Fruit fly (Drosophila melanogaster) whole organism, prepupa: ENCODE results near the gene CG4615.

Source experiments
- Blimp-1 ChIP-seq: fragments of 200-800 bp; sonication (Bioruptor generic); optimal IDR thresholded peaks from 3 replicates; lab custom pipeline; 2017; ENCODE audit warnings: missing biosample characterization, missing genetic modification characterization, mild to moderate bottlenecking, moderate library complexity, missing genetic modification reagents
- CG11294 ChIP-seq: fragments of 200-800 bp; sonication (Bioruptor generic); IDR thresholded peaks from 2 replicates; pipeline ENCODE4 v1.3.6; 2022; ENCODE audit warnings: missing biosample characterization, missing genetic modification characterization
- CG11762 ChIP-seq: fragments of 200-800 bp; sonication (Bioruptor generic); optimal IDR thresholded peaks from 3 replicates; lab custom pipeline; 2016; ENCODE audit warnings: missing biosample characterization, missing genetic modification characterization; ENCODE audit not compliant: insufficient read depth
- CG1621 ChIP-seq: fragments of 200-800 bp; sonication (Bioruptor generic); optimal IDR thresholded peaks from 3 replicates; lab custom pipeline; 2018; ENCODE audit warnings: missing biosample characterization, mild to moderate bottlenecking, missing genetic modification characterization
- CG16779 ChIP-seq: fragments of 200-800 bp; sonication (Bioruptor generic); optimal IDR thresholded peaks from 3 replicates; lab custom pipeline; 2017; ENCODE audit warnings: missing biosample characterization, mild to moderate bottlenecking, missing genetic modification characterization
- CG31627 ChIP-seq: fragments of 200-800 bp; sonication (Bioruptor generic); optimal IDR thresholded peaks from 3 replicates; lab custom pipeline; 2016; ENCODE audit warnings: missing biosample characterization, missing genetic modification characterization
- CG34406 ChIP-seq: fragments of 200-800 bp; sonication (Bioruptor generic); optimal IDR thresholded peaks from 3 replicates; lab custom pipeline; 2016; ENCODE audit warnings: missing biosample characterization, missing genetic modification characterization
- CG3919 ChIP-seq: fragments of 200-800 bp; sonication (Bioruptor generic); optimal IDR thresholded peaks from 3 replicates; lab custom pipeline; 2016; ENCODE audit warnings: missing biosample characterization, missing genetic modification characterization
- CG4318 ChIP-seq: fragments of 200-800 bp; sonication (Bioruptor generic); optimal IDR thresholded peaks from 3 replicates; lab custom pipeline; 2017; ENCODE audit warnings: missing biosample characterization, mild to moderate bottlenecking, missing genetic modification characterization
- CG6163 ChIP-seq: fragments of 200-800 bp; sonication (Bioruptor generic); IDR thresholded peaks from 3 replicates; pipeline ENCODE4 v1.3.6; 2022; ENCODE audit warnings: missing biosample characterization, missing genetic modification characterization
- CG6808 ChIP-seq: fragments of 200-800 bp; sonication (Bioruptor generic); optimal IDR thresholded peaks from 3 replicates; lab custom pipeline; 2017; ENCODE audit warnings: missing biosample characterization, missing genetic modification characterization, mild to moderate bottlenecking, moderate library complexity, missing genetic modification reagents
- CG8319 ChIP-seq: fragments of 200-800 bp; sonication (Bioruptor generic); optimal IDR thresholded peaks from 3 replicates; lab custom pipeline; 2016; ENCODE audit warnings: missing biosample characterization, missing genetic modification characterization
- CG9139 ChIP-seq: fragments of 200-800 bp; sonication (Bioruptor generic); optimal IDR thresholded peaks from 3 replicates; lab custom pipeline; 2017; ENCODE audit warnings: missing biosample characterization, mild to moderate bottlenecking, missing genetic modification characterization
- Eip75B ChIP-seq: fragments of 200-800 bp; sonication (Bioruptor generic); optimal IDR thresholded peaks from 3 replicates; lab custom pipeline; 2016; ENCODE audit warnings: missing biosample characterization, missing genetic modification characterization
- Eip78C ChIP-seq: fragments of 200-800 bp; sonication (Bioruptor generic); peaks from one replicate; lab custom pipeline; 2016; ENCODE audit warnings: missing biosample characterization, missing genetic modification characterization
- Ets21C ChIP-seq: fragments of 200-800 bp; sonication (Bioruptor generic); optimal IDR thresholded peaks from 3 replicates; lab custom pipeline; 2016; ENCODE audit warnings: missing biosample characterization, missing genetic modification characterization
- Hr4 ChIP-seq: fragments of 200-800 bp; sonication (Bioruptor generic); optimal IDR thresholded peaks from 3 replicates; lab custom pipeline; 2016; ENCODE audit warnings: missing biosample characterization, missing genetic modification characterization
- Lpt ChIP-seq: fragments of 200-800 bp; sonication (Bioruptor generic); optimal IDR thresholded peaks from 3 replicates; lab custom pipeline; 2016; ENCODE audit warnings: missing biosample characterization, missing genetic modification characterization
- Smox ChIP-seq: fragments of 200-800 bp; sonication (Bioruptor generic); optimal IDR thresholded peaks from 3 replicates; lab custom pipeline; 2016; ENCODE audit warnings: missing biosample characterization, missing genetic modification characterization
- Sox102F ChIP-seq: fragments of 200-800 bp; sonication (Bioruptor generic); optimal IDR thresholded peaks from 2 replicates; lab custom pipeline; 2016; ENCODE audit warnings: missing biosample characterization, mild to moderate bottlenecking, missing genetic modification characterization
- Sox14 ChIP-seq: fragments of 200-800 bp; sonication (Bioruptor generic); optimal IDR thresholded peaks from 3 replicates; lab custom pipeline; 2016; ENCODE audit warnings: missing biosample characterization, missing genetic modification characterization
- achi ChIP-seq: fragments of 200-800 bp; sonication (Bioruptor generic); optimal IDR thresholded peaks from 3 replicates; lab custom pipeline; 2016; ENCODE audit warnings: missing biosample characterization, missing genetic modification characterization
- dsx ChIP-seq: fragments of 200-800 bp; optimal IDR thresholded peaks from 3 replicates; lab custom pipeline; 2019; ENCODE audit warnings: missing biosample characterization, mild to moderate bottlenecking, missing genetic modification characterization, moderate library complexity; ENCODE audit not compliant: poor library complexity, severe bottlenecking
- esn ChIP-seq: fragments of 200-800 bp; sonication (Bioruptor generic); optimal IDR thresholded peaks from 2 replicates; lab custom pipeline; 2016; ENCODE audit warnings: missing biosample characterization, mild to moderate bottlenecking, missing genetic modification characterization, moderate library complexity
- fd59A ChIP-seq: fragments of 200-800 bp; sonication (Bioruptor generic); optimal IDR thresholded peaks from 2 replicates; lab custom pipeline; 2017; ENCODE audit warnings: missing biosample characterization, mild to moderate bottlenecking, missing genetic modification characterization, missing genetic modification reagents
- fd85E ChIP-seq: fragments of 200-800 bp; sonication (Bioruptor generic); optimal IDR thresholded peaks from 3 replicates; lab custom pipeline; 2016; ENCODE audit warnings: missing biosample characterization, missing genetic modification characterization
- fkh ChIP-seq: fragments of 200-800 bp; sonication (Bioruptor generic); optimal IDR thresholded peaks from 3 replicates; lab custom pipeline; 2017; ENCODE audit warnings: missing biosample characterization, mild to moderate bottlenecking, missing genetic modification characterization, moderate library complexity
- lz ChIP-seq: fragments of 200-800 bp; sonication (Bioruptor generic); optimal IDR thresholded peaks from 3 replicates; lab custom pipeline; 2016; ENCODE audit warnings: missing biosample characterization, missing genetic modification characterization
- net ChIP-seq: fragments of 200-800 bp; sonication (Bioruptor generic); optimal IDR thresholded peaks from 3 replicates; lab custom pipeline; 2016; ENCODE audit warnings: missing biosample characterization, missing genetic modification characterization
- pdm3 ChIP-seq: fragments of 200-800 bp; sonication (Bioruptor generic); optimal IDR thresholded peaks from 3 replicates; lab custom pipeline; 2016; ENCODE audit warnings: missing biosample characterization, missing genetic modification characterization
- spab ChIP-seq: fragments of 200-800 bp; sonication (Bioruptor generic); optimal IDR thresholded peaks from 2 replicates; lab custom pipeline; 2017; ENCODE audit warnings: missing biosample characterization, mild to moderate bottlenecking, missing genetic modification characterization, missing genetic modification reagents
- ss ChIP-seq, 2 experiments: fragments of 200-800 bp; sonication (Bioruptor generic); optimal IDR thresholded peaks; 2 replicates in 1 of 2; 3 replicates in 1 of 2; lab custom pipeline; 2017 to 2018; ENCODE audit warnings: mild to moderate bottlenecking in 2 of 2, missing biosample characterization in 2 of 2, missing genetic modification characterization in 2 of 2, moderate library complexity in 1 of 2
- topi ChIP-seq: fragments of 200-800 bp; sonication (Bioruptor generic); optimal IDR thresholded peaks from 3 replicates; lab custom pipeline; 2016; ENCODE audit warnings: missing biosample characterization, missing genetic modification characterization

Gene CG4615

DNA sequence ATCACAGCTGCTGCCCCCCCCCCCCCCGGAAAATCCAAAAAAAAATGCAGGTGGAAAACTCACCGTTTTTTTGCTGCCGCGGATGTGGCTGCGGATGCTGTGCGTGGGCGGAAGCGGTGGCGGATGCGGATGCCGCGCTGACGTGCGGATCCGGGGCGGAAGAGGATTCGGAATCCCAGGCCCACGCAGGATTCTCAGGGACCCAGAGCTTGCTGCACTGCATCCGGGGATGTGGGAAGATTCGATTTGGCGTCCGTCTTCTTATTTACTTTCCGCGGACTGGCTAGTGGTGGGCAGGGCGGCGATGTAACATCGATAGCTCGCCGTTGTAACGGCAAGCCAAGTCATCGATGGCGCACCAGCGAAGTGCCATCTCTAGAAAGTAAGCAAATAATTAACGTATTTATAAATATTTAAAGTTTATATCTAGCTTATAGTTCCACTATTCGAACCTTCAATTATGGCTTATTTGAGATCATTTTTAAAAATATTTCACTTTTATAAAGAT, at the start of gene CG4615:
CG4615 (minus strand) TSS at position 288 of the 508 bp plus-strand sequence.
- no peak for TF ChIP-seq ss (GFP tag; optimal IDR thresholded peaks at IDR 0.05; lab: Kevin White, UChicago)
- peak; percentile 36 for TF ChIP-seq Eip78C
- TF ChIP-seq Blimp-1 (GFP tag; lab: Kevin White, UChicago) = no peak
- no peak for TF ChIP-seq esn (GFP tag; lab: Kevin White, UChicago)
- peak; percentile 8 for TF ChIP-seq Smox
- TF ChIP-seq CG31627 (GFP tag; lab: Kevin White, UChicago) = no peak
- no peak for TF ChIP-seq dsx (GFP tag; lab: Kevin White, UChicago)
- no peak for TF ChIP-seq fd85E (GFP tag; lab: Kevin White, UChicago)
- no peak for TF ChIP-seq Hr4 (GFP tag; lab: Kevin White, UChicago)
- no peak for TF ChIP-seq CG9139 (GFP tag; lab: Kevin White, UChicago)
- peak; percentile 99 for TF ChIP-seq fkh
- TF ChIP-seq CG8319 (GFP tag; lab: Kevin White, UChicago) = no peak
- no peak for TF ChIP-seq topi

DNA sequence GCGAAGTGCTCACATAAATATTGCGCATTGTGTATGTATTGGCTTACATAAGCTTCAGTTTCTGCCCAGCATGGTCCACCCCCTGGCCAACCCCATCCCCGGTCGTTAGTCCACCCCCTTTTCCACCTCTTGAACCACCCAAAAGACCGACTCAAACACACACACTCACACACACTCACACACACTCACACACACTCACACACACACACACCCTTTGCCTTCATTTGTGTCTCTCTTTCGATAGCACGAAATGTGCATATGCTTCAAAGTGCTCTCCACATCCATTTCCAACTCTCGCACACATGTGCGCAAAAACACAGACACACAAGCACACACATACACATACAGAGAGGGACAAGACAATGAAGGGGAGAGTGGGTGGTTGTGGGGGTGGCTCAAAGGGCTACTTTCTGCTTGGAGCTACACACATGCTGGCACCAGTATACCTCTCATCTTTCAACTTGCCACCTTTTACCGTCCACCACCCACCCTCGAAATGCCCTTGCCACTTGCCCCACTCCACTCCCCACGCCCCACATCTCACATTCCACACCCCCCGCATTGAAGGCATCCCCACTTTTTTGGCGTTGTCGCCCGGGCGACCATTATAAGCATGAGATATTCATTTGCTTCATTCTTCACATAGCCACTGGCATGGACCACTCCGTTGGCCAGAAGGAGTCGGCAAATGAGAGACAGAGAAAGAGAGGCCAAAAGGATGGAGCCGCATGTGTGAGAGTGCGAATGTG, 49.4 kb upstream of the CG4615 start:
- TF ChIP-seq CG31627 (GFP tag; lab: Kevin White, UChicago) = no peak
- TF ChIP-seq Hr4 (GFP tag; lab: Kevin White, UChicago) = no peak
- no peak for TF ChIP-seq achi (GFP tag; lab: Kevin White, UChicago)
- TF ChIP-seq Sox102F (GFP tag; lab: Kevin White, UChicago) = no peak
- TF ChIP-seq Sox14 = no peak
- no peak for TF ChIP-seq ss (GFP tag; optimal IDR thresholded peaks at IDR 0.05; lab: Kevin White, UChicago)
- no peak for TF ChIP-seq spab
- TF ChIP-seq fd59A (GFP tag; lab: Kevin White, UChicago) = no peak
- no peak for TF ChIP-seq net (GFP tag; lab: Kevin White, UChicago)
- TF ChIP-seq fkh = no peak
- TF ChIP-seq CG11294 = no peak
- no peak for TF ChIP-seq CG11762
- TF ChIP-seq dsx (GFP tag; lab: Kevin White, UChicago) = no peak
- TF ChIP-seq CG16779 (tag; lab: Kevin White, UChicago) = no peak
- no peak for TF ChIP-seq CG34406 (GFP tag; lab: Kevin White, UChicago)
- TF ChIP-seq CG3919 = no peak

DNA sequence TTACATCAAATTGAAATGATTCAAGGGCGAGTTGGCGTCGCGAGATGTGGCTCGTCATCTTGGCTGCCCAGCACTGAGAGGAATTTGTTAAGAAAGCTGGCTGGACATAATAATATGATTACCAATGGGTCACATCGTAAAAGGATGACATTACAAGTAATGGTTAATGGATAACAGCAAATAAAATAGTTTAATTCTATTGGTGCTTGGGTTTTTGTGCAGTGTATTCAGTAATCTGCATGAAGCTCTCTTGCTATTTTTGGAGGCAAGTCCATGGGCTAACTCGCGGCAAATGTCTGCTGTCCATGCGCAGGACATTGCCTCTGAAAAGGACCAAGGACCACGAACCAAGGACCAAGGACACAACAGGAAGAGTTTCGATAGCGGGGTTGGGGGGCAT, 39.7 kb upstream of the CG4615 start:
- TF ChIP-seq CG34406 (GFP tag; lab: Kevin White, UChicago) = no peak
- TF ChIP-seq pdm3 (GFP tag; lab: Kevin White, UChicago) = no peak
- no peak for TF ChIP-seq CG1621 (tag; lab: Kevin White, UChicago)
- TF ChIP-seq CG4318 (GFP tag; lab: Kevin White, UChicago) = no peak
- no peak for TF ChIP-seq topi
- TF ChIP-seq CG11762 = no peak
- no peak for TF ChIP-seq spab
- no peak for TF ChIP-seq CG6163 (GFP tag; lab: Robert Waterston, UW)
- TF ChIP-seq Lpt = no peak
- no peak for TF ChIP-seq fd85E (GFP tag; lab: Kevin White, UChicago)

DNA sequence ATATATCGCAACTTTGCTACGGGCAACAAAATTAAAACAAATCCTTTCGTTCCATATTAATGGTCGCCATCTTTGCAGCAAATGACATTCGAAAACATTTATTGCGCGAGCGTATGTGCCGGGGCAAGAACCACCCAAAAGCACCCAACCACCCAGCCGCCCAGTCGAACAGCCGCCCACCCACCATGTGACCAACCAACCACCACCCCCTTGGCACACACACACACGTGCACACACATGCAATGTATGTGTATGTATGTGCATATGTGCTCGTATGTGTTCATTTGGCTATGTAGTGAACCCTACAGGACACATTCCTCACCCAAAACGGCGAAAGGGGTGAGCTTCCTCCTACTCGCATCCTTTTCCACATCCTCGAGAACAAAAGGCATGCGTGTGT, 37.9 kb upstream of the CG4615 start:
- TF ChIP-seq Ets21C (GFP tag; lab: Kevin White, UChicago) (no peak), CG6808 (no peak), fd59A (GFP tag; lab: Kevin White, UChicago) (no peak), lz (GFP tag; lab: Kevin White, UChicago) (no peak), Eip75B (no peak), CG31627 (GFP tag; lab: Kevin White, UChicago) (no peak)
